Worm (Caenorhabditis elegans) whole organism, early embryonic: ENCODE results near the gene lys-10.
"Not testable (repeated sequence)": the region's sequence is repeated elsewhere in the genome, so short reads cannot be mapped to it uniquely, and the experiment has no call there.

Source experiments
- B0310.2 ChIP-seq: sonication (generic microtip); optimal IDR thresholded peaks from 2 replicates; lab custom pipeline; 2016; ENCODE audit warnings: mild to moderate bottlenecking, missing genetic modification characterization, missing compliant biosample characterization
- F13C5.2 ChIP-seq: sonication (generic microtip); optimal IDR thresholded peaks from 2 replicates; lab custom pipeline; 2017; ENCODE audit warnings: mild to moderate bottlenecking, missing genetic modification characterization, inconsistent platforms, missing compliant biosample characterization
- aly-1 ChIP-seq: sonication (generic microtip); optimal IDR thresholded peaks from 2 replicates; lab custom pipeline; 2016; ENCODE audit warnings: missing genetic modification characterization, missing compliant biosample characterization
- ama-1 ChIP-seq: fragments of 150-350 bp; optimal IDR thresholded peaks from 2 replicates; lab custom pipeline; 2014
- ceh-13 ChIP-seq: fragments of 200-800 bp; sonication (Bioruptor generic); optimal IDR thresholded peaks from 2 replicates; lab custom pipeline; 2018; ENCODE audit warnings: mild to moderate bottlenecking, missing genetic modification characterization, missing compliant biosample characterization
- ceh-36 ChIP-seq: sonication (generic microtip); optimal IDR thresholded peaks from 2 replicates; lab custom pipeline; 2016; ENCODE audit warnings: missing genetic modification characterization, inconsistent platforms, missing compliant biosample characterization
- ets-7 ChIP-seq: sonication (generic microtip); optimal IDR thresholded peaks from 2 replicates; lab custom pipeline; 2016; ENCODE audit warnings: missing genotype, missing genetic modification characterization, missing compliant biosample characterization
- flt-1 ChIP-seq: fragments of 200-800 bp; sonication (Bioruptor generic); IDR thresholded peaks from 2 replicates; pipeline ENCODE4 v1.3.6; 2022; ENCODE audit warnings: missing genetic modification characterization, missing compliant biosample characterization
- hmbx-1 ChIP-seq: sonication (generic microtip); optimal IDR thresholded peaks from 2 replicates; lab custom pipeline; 2016; ENCODE audit warnings: mild to moderate bottlenecking, missing genetic modification characterization, missing compliant biosample characterization
- hmg-4 ChIP-seq: fragments of 200-800 bp; sonication (Bioruptor generic); optimal IDR thresholded peaks from 2 replicates; lab custom pipeline; 2018; ENCODE audit warnings: mild to moderate bottlenecking, missing genetic modification characterization, missing compliant biosample characterization
- hnd-1 ChIP-seq: sonication (generic microtip); optimal IDR thresholded peaks from 2 replicates; lab custom pipeline; 2016; ENCODE audit warnings: missing genetic modification characterization, missing compliant biosample characterization
- pes-1 ChIP-seq: fragments of 200-800 bp; sonication (Bioruptor generic); IDR thresholded peaks from 2 replicates; pipeline ENCODE4 v1.3.6; 2022; ENCODE audit warnings: missing genetic modification reagents, missing genetic modification characterization, missing compliant biosample characterization
- scrt-1 ChIP-seq: fragments of 200-800 bp; sonication (Bioruptor generic); IDR thresholded peaks from 2 replicates; pipeline ENCODE4 v1.3.6; 2022; ENCODE audit warnings: missing genetic modification characterization, missing compliant biosample characterization
- sea-1 ChIP-seq: fragments of 200-800 bp; sonication (Bioruptor generic); conservative IDR thresholded peaks from 2 replicates; pipeline ENCODE4 v1.3.6; 2022; ENCODE audit warnings: missing genetic modification characterization, missing compliant biosample characterization
- tbx-11 ChIP-seq: fragments of 200-800 bp; sonication (Bioruptor generic); IDR thresholded peaks from 2 replicates; pipeline ENCODE4 v1.3.6; 2022; ENCODE audit warnings: missing genetic modification characterization, missing compliant biosample characterization
- tbx-37 ChIP-seq: fragments of 200-800 bp; sonication (Bioruptor generic); conservative IDR thresholded peaks from 2 replicates; pipeline ENCODE4 v1.3.6; 2022; ENCODE audit warnings: missing genetic modification reagents, missing genetic modification characterization, missing compliant biosample characterization
- tra-4 ChIP-seq: sonication (generic microtip); optimal IDR thresholded peaks from 2 replicates; lab custom pipeline; 2017; ENCODE audit warnings: missing genetic modification characterization, missing compliant biosample characterization

Gene lys-10

DNA sequence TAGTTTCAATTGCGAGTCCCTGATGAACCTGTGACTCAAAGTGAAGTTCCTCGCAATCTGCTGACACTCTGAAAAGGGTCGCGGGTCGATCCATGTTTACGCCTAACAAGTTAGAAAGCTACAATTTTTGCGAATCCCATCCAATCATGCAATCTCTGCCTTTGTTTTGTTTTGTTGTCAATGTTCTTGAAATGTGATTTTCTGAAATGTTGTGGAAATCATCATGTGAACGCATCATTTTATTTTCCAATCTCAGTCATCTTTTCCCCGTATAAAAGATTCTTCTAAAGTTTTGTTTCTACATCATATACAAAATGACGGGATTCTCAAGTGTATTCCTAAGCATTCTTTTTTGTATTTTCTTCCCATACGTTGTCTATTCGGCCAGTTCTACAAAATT lies 15.4 kb downstream of the lys-10 start, which contains the start of gene F17E9.4:
TSS of gene F17E9.4 (plus strand) at position 301 of the 400 bp plus-strand sequence.
- no peak for TF ChIP-seq pes-1
- TF ChIP-seq tra-4: no peak
- no peak for TF ChIP-seq tbx-11 (GFP tag; lab: Robert Waterston, UW)

ce11 chrIV:8352036-8352435 lies 19.4 kb downstream of the lys-10 start, which contains the start of gene F17E9.16:
TSS of gene F17E9.16 (plus strand) at chrIV:8352336.
- TF ChIP-seq ceh-36; scrt-1 (GFP tag; lab: Robert Waterston, UW); F13C5.2 (tag; lab: Kevin White, UChicago): not testable (repeated sequence)

DNA sequence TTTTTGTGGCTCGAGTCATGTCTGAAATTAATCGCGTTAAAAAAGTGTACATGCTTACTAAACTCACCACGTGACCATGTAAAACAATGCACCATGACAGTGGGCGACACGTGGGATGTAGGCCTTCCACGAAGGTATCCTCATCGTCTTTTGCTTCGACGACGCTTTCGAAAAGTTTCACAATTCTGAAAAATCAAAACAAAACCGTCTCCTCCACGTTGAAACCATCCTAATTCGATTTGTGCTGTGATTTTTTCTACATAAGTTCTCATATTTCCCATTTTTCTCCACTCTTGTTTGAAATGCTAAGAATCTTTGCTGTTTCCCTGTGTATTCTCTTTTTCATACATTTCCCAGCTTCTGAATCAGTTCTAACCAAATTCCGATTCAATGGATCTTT lies 21.9 kb downstream of the lys-10 start, which contains the start of gene F17E9.3:
TSS of gene F17E9.3 (plus strand) at position 301 of the 400 bp plus-strand sequence.
- TF ChIP-seq B0310.2 (no peak), sea-1 (GFP tag; lab: Robert Waterston, UW) (no peak), ceh-13 (GFP tag; lab: Kevin White, UChicago) (no peak), ceh-36 (no peak), tbx-37 (GFP tag; lab: Robert Waterston, UW) (no peak), hnd-1 (no peak), F13C5.2 (tag; lab: Kevin White, UChicago) (no peak)

- TF ChIP-seq scrt-1 (GFP tag; lab: Robert Waterston, UW): no peak
- no peak for TF ChIP-seq ets-7 (tag; lab: Kevin White, UChicago)
- TF ChIP-seq flt-1: no peak
- no peak for TF ChIP-seq tbx-37 (GFP tag; lab: Robert Waterston, UW)
- no peak for TF ChIP-seq ceh-13 (GFP tag; lab: Kevin White, UChicago)
- TF ChIP-seq sea-1 (GFP tag; lab: Robert Waterston, UW): no peak
- no peak for TF ChIP-seq B0310.2
- no peak for TF ChIP-seq aly-1 (tag; lab: Kevin White, UChicago)
- no peak for TF ChIP-seq ama-1
Observed at ce11 chrIV:8355592-8355991, 23.0 kb downstream of the lys-10 start, which contains the start of the genes F17E9.2 and col-116. TSS of gene F17E9.2 (plus strand) at chrIV:8355892. TSS of gene col-116 (plus strand) at chrIV:8355906.

DNA sequence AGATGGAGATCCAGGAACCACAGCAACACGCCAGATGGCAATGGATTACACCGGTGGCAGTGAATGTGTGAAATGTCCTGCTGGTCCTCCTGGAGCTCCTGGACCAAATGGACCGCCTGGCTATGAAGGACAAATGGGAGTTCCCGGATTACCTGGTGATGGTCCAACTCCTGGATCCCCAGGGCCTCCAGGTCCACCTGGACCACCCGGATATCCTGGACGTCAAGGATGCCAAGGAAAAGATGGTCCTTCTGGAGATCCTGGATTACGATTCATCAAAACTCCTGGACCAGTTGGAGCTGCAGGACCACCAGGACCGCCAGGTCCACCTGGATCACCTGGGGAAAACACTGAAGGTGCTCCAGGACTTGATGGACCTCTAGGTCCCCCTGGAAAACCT lies 24.7 kb downstream of the lys-10 start:
- TF ChIP-seq pes-1 (no peak), ets-7 (tag; lab: Kevin White, UChicago) (no peak), hmbx-1 (tag; lab: Kevin White, UChicago) (no peak)

- TF ChIP-seq B0310.2 (no peak), ama-1 (no peak), hmbx-1 (tag; lab: Kevin White, UChicago) (no peak), hmg-4 (no peak), tra-4 (no peak), flt-1 (no peak), tbx-37 (GFP tag; lab: Robert Waterston, UW) (no peak), aly-1 (tag; lab: Kevin White, UChicago) (no peak), scrt-1 (GFP tag; lab: Robert Waterston, UW) (no peak), sea-1 (GFP tag; lab: Robert Waterston, UW) (no peak), ets-7 (tag; lab: Kevin White, UChicago) (no peak), hnd-1 (no peak), F13C5.2 (tag; lab: Kevin White, UChicago) (no peak)
Observed at ce11 chrIV:8358492-8358891, 25.9 kb downstream of the lys-10 start, which contains the start of gene D2096.13. TSS of gene D2096.13 (minus strand) at chrIV:8358592.

ce11 chrIV:8359716-8360407 lies 27.2 kb downstream of the lys-10 start, which contains the start of gene D2096.5:
TSS of gene D2096.5 (minus strand) at chrIV:8359766.
- no peak for TF ChIP-seq tbx-11 (GFP tag; lab: Robert Waterston, UW)
- no peak for TF ChIP-seq hmg-4
- TF ChIP-seq hnd-1: no peak
- no peak for TF ChIP-seq sea-1 (GFP tag; lab: Robert Waterston, UW)
- no peak for TF ChIP-seq ceh-13 (GFP tag; lab: Kevin White, UChicago)
- TF ChIP-seq ceh-36: no peak
- no peak for TF ChIP-seq tbx-37 (GFP tag; lab: Robert Waterston, UW)
- no peak for TF ChIP-seq pes-1
- TF ChIP-seq F13C5.2 (tag; lab: Kevin White, UChicago): no peak

- no peak for TF ChIP-seq hmg-4
- TF ChIP-seq tra-4: no peak
- TF ChIP-seq ets-7 (tag; lab: Kevin White, UChicago): no peak
- TF ChIP-seq ama-1: no peak
- no peak for TF ChIP-seq pes-1
- no peak for TF ChIP-seq aly-1 (tag; lab: Kevin White, UChicago)
- no peak for TF ChIP-seq tbx-37 (GFP tag; lab: Robert Waterston, UW)
- TF ChIP-seq F13C5.2 (tag; lab: Kevin White, UChicago): no peak
- TF ChIP-seq ceh-13 (GFP tag; lab: Kevin White, UChicago): no peak
- no peak for TF ChIP-seq sea-1 (GFP tag; lab: Robert Waterston, UW)
- no peak for TF ChIP-seq ceh-36
- no peak for TF ChIP-seq hmbx-1 (tag; lab: Kevin White, UChicago)
- TF ChIP-seq flt-1: no peak
- TF ChIP-seq B0310.2: no peak
- no peak for TF ChIP-seq tbx-11 (GFP tag; lab: Robert Waterston, UW)
- TF ChIP-seq scrt-1 (GFP tag; lab: Robert Waterston, UW): no peak
- no peak for TF ChIP-seq hnd-1
Observed at ce11 chrIV:8360817-8361216, 28.2 kb downstream of the lys-10 start, which contains the start of gene sqv-1. TSS of gene sqv-1 (plus strand) at chrIV:8361117.
